Worm (Caenorhabditis elegans) whole organism, L3 larva: Measurements from ENCODE around the gene Y38E10A.9.

ENCODE experiments used
- ZK546.5 ChIP-seq: sonication (generic microtip); optimal IDR thresholded peaks from 2 replicates; lab custom pipeline; 2017; ENCODE audit warnings: missing biosample characterization, missing genetic modification characterization
- aly-2 ChIP-seq: fragments of 150-350 bp; optimal IDR thresholded peaks from 2 replicates; lab custom pipeline; 2014; ENCODE audit warnings: missing biosample characterization, missing genetic modification characterization
- ama-1 ChIP-seq: fragments of 150-350 bp; optimal IDR thresholded peaks from 2 replicates; lab custom pipeline; 2018
- egl-27 ChIP-seq: sonication (generic microtip); optimal IDR thresholded peaks from 4 replicates; lab custom pipeline; 2017; ENCODE audit warnings: missing biosample characterization, missing genetic modification reagents, missing genetic modification characterization
- mdl-1 ChIP-seq: fragments of 150-350 bp; optimal IDR thresholded peaks from 2 replicates; lab custom pipeline; 2014; ENCODE audit warnings: missing biosample characterization, missing genetic modification characterization
- nhr-11 ChIP-seq: fragments of 150-350 bp; optimal IDR thresholded peaks from 2 replicates; lab custom pipeline; 2014; ENCODE audit warnings: missing biosample characterization, missing genetic modification characterization
- nhr-237 ChIP-seq: fragments of 150-350 bp; optimal IDR thresholded peaks from 2 replicates; lab custom pipeline; 2014; ENCODE audit warnings: missing biosample characterization, missing genetic modification characterization
- nhr-77 ChIP-seq: fragments of 150-350 bp; optimal IDR thresholded peaks from 2 replicates; lab custom pipeline; 2014; ENCODE audit warnings: missing biosample characterization, missing genetic modification characterization
- pqm-1 ChIP-seq: fragments of 150-350 bp; optimal IDR thresholded peaks from 2 replicates; lab custom pipeline; 2017; ENCODE audit warnings: missing biosample characterization, missing genetic modification characterization, inconsistent platforms
- ztf-11 ChIP-seq: fragments of 150-350 bp; optimal IDR thresholded peaks from 2 replicates; lab custom pipeline; 2014; ENCODE audit warnings: missing biosample characterization, missing genetic modification characterization

DNA sequence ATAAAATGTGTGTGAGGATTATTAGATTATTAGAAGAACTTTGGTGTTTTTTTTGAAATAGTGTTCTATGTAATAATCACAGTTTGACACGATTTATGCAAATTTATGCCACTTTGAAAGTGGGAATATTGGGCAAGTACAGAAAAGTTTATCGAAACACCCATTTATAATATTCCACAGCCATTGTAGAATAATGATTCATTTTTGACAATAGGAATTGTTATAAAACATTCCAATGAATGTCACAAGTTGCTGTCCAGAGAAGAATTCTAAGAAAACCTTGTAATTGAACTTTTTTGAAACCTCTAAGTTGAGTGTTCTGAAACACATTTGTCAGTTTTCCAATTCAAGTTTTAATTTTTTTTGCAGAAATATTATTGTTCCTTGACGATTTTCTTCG lies 3.5 kb downstream of the Y38E10A.9 start, which contains the start of gene nspe-4:
- TF ChIP-seq nhr-11 (tag; lab: Kevin White, UChicago), result no peak
- no peak for TF ChIP-seq mdl-1 (tag; lab: Kevin White, UChicago)
- no peak for TF ChIP-seq ZK546.5
- TF ChIP-seq ztf-11 (tag; lab: Kevin White, UChicago), result no peak
- TF ChIP-seq aly-2 (tag; lab: Kevin White, UChicago), result no peak
- TF ChIP-seq pqm-1 (tag; lab: Kevin White, UChicago), result no peak
- TF ChIP-seq ama-1, result no peak
- TF ChIP-seq egl-27 (tag; lab: Kevin White, UChicago), result no peak
- no peak for TF ChIP-seq nhr-77 (tag; lab: Kevin White, UChicago)
- no peak for TF ChIP-seq nhr-237 (tag; lab: Kevin White, UChicago)
